Fruit fly (Drosophila melanogaster) whole organism, prepupa: Measurements from ENCODE around the gene M6.

Experiments
- Blimp-1 ChIP-seq: fragments of 200-800 bp; sonication (Bioruptor generic); optimal IDR thresholded peaks from 3 replicates; lab custom pipeline; 2017; ENCODE audit warnings: missing biosample characterization, missing genetic modification characterization, mild to moderate bottlenecking, moderate library complexity, missing genetic modification reagents
- CG11762 ChIP-seq: fragments of 200-800 bp; sonication (Bioruptor generic); optimal IDR thresholded peaks from 3 replicates; lab custom pipeline; 2016; ENCODE audit warnings: missing biosample characterization, missing genetic modification characterization; ENCODE audit not compliant: insufficient read depth
- CG11902 ChIP-seq: fragments of 200-800 bp; sonication (Bioruptor generic); optimal IDR thresholded peaks from 3 replicates; lab custom pipeline; 2016; ENCODE audit warnings: missing biosample characterization, missing genetic modification characterization
- CG4318 ChIP-seq: fragments of 200-800 bp; sonication (Bioruptor generic); optimal IDR thresholded peaks from 3 replicates; lab custom pipeline; 2017; ENCODE audit warnings: missing biosample characterization, mild to moderate bottlenecking, missing genetic modification characterization
- CG6792 ChIP-seq: fragments of 200-800 bp; sonication (Bioruptor generic); optimal IDR thresholded peaks from 3 replicates; lab custom pipeline; 2016; ENCODE audit warnings: missing biosample characterization, missing genetic modification characterization
- CG6854 ChIP-seq: fragments of 200-800 bp; sonication (Bioruptor generic); optimal IDR thresholded peaks from 2 replicates; lab custom pipeline; 2017; ENCODE audit warnings: missing biosample characterization, mild to moderate bottlenecking, missing genetic modification characterization
- CG8319 ChIP-seq: fragments of 200-800 bp; sonication (Bioruptor generic); optimal IDR thresholded peaks from 3 replicates; lab custom pipeline; 2016; ENCODE audit warnings: missing biosample characterization, missing genetic modification characterization
- Hr39 ChIP-seq: fragments of 200-800 bp; sonication (Bioruptor generic); optimal IDR thresholded peaks from 2 replicates; lab custom pipeline; 2016; ENCODE audit warnings: missing biosample characterization, missing genetic modification characterization
- Smox ChIP-seq: fragments of 200-800 bp; sonication (Bioruptor generic); optimal IDR thresholded peaks from 3 replicates; lab custom pipeline; 2016; ENCODE audit warnings: missing biosample characterization, missing genetic modification characterization
- topi ChIP-seq: fragments of 200-800 bp; sonication (Bioruptor generic); optimal IDR thresholded peaks from 3 replicates; lab custom pipeline; 2016; ENCODE audit warnings: missing biosample characterization, missing genetic modification characterization

- TF ChIP-seq CG4318 (GFP tag; lab: Kevin White, UChicago) (no peak), Smox (no peak), Hr39 (GFP tag; lab: Kevin White, UChicago) (no peak), Blimp-1 (GFP tag; lab: Kevin White, UChicago) (no peak), CG11762 (GFP tag; lab: Kevin White, UChicago) (no peak), CG6854 (no peak), CG11902 (GFP tag; lab: Kevin White, UChicago) (no peak), topi (no peak), CG8319 (GFP tag; lab: Kevin White, UChicago) (no peak), CG6792 (GFP tag; lab: Kevin White, UChicago) (no peak)
These were observed 35.8 kb upstream of the M6 start for dm6 chr3L:21471895-21472294.
